Worm (Caenorhabditis elegans) whole organism, L4 larva: Measurements from ENCODE around the gene Y82E9BR.18.

ENCODE experiments used
- F26F4.8 ChIP-seq: fragments of 200-800 bp; sonication (Bioruptor generic); conservative IDR thresholded peaks from 2 replicates; pipeline ENCODE4 v1.3.6; 2022; ENCODE audit warnings: missing genetic modification characterization, missing compliant biosample characterization
- F49E8.2 ChIP-seq: sonication (generic microtip); optimal IDR thresholded peaks from 2 replicates; lab custom pipeline; 2016; ENCODE audit warnings: missing compliant biosample characterization, mild to moderate bottlenecking, missing genetic modification characterization, borderline replicate concordance
- Y48G9A.11 ChIP-seq: fragments of 200-800 bp; sonication (Bioruptor generic); IDR thresholded peaks from 2 replicates; pipeline ENCODE4 v1.3.6; 2022; ENCODE audit warnings: missing genetic modification reagents, missing genetic modification characterization, missing compliant biosample characterization
- Y5F2A.4 ChIP-seq: fragments of 200-800 bp; sonication (Bioruptor generic); optimal IDR thresholded peaks from 2 replicates; lab custom pipeline; 2018; ENCODE audit warnings: mild to moderate bottlenecking, missing genetic modification characterization, missing compliant biosample characterization
- Y75B8A.6 ChIP-seq: fragments of 200-800 bp; sonication (Bioruptor generic); IDR thresholded peaks from 2 replicates; pipeline ENCODE4 v1.3.6; 2022; ENCODE audit warnings: missing genetic modification reagents, missing genetic modification characterization, missing compliant biosample characterization
- ZK337.2 ChIP-seq: fragments of 200-800 bp; sonication (Bioruptor generic); IDR thresholded peaks from 2 replicates; pipeline ENCODE4 v1.3.6; 2022; ENCODE audit warnings: missing genetic modification reagents, missing genetic modification characterization, missing compliant biosample characterization
- ama-1 ChIP-seq: fragments of 150-350 bp; optimal IDR thresholded peaks from 2 replicates; lab custom pipeline; 2014; ENCODE audit warnings: inconsistent platforms, mixed read lengths
- arid-1 ChIP-seq: fragments of 200-800 bp; sonication (Bioruptor generic); conservative IDR thresholded peaks from 2 replicates; pipeline ENCODE4 v1.3.6; 2022; ENCODE audit warnings: missing genetic modification reagents, missing genetic modification characterization, missing compliant biosample characterization
- attf-4 ChIP-seq: sonication (generic microtip); optimal IDR thresholded peaks from 3 replicates; lab custom pipeline; 2017; ENCODE audit warnings: missing biosample characterization, missing genetic modification characterization
- ceh-20 ChIP-seq: fragments of 200-800 bp; sonication (Bioruptor generic); IDR thresholded peaks from 2 replicates; pipeline ENCODE4 v1.3.6; 2022; ENCODE audit warnings: missing genetic modification reagents, missing genetic modification characterization, missing compliant biosample characterization
- ceh-28 ChIP-seq: fragments of 150-350 bp; optimal IDR thresholded peaks from 2 replicates; lab custom pipeline; 2014; ENCODE audit warnings: missing biosample characterization, missing genetic modification reagents, missing genetic modification characterization
- ceh-32 ChIP-seq: sonication (generic microtip); optimal IDR thresholded peaks from 2 replicates; lab custom pipeline; 2016; ENCODE audit warnings: mild to moderate bottlenecking, missing genetic modification characterization, missing compliant biosample characterization; ENCODE audit not compliant: poor library complexity
- ceh-62 ChIP-seq: sonication (generic microtip); optimal IDR thresholded peaks from 2 replicates; lab custom pipeline; 2017; ENCODE audit warnings: missing biosample characterization, missing genetic modification characterization
- ces-1 ChIP-seq: fragments of 150-350 bp; sonication (generic microtip); optimal IDR thresholded peaks from 4 replicates; lab custom pipeline; 2014; ENCODE audit warnings: missing biosample characterization, missing genetic modification reagents, missing genetic modification characterization
- daf-12 ChIP-seq: fragments of 150-350 bp; optimal IDR thresholded peaks from 2 replicates; lab custom pipeline; 2014; ENCODE audit warnings: missing biosample characterization, missing genetic modification reagents, missing genetic modification characterization
- daf-16 ChIP-seq, 3 experiments: sonication (generic microtip); optimal IDR thresholded peaks; 2 replicates each; lab custom pipeline; 2016 to 2017; ENCODE audit warnings: missing genetic modification characterization in 3 of 3, missing genetic modification reagents in 3 of 3, mild to moderate bottlenecking in 2 of 3, missing compliant biosample characterization in 2 of 3, missing biosample characterization in 1 of 3, moderate library complexity in 1 of 3
- duxl-1 ChIP-seq: sonication (generic microtip); optimal IDR thresholded peaks from 2 replicates; lab custom pipeline; 2016; ENCODE audit warnings: mild to moderate bottlenecking, missing genetic modification characterization, moderate library complexity, missing compliant biosample characterization; ENCODE audit not compliant: poor library complexity
- egl-27 ChIP-seq: sonication (generic microtip); optimal IDR thresholded peaks from 3 replicates; lab custom pipeline; 2017; ENCODE audit warnings: missing biosample characterization, missing genetic modification reagents, missing genetic modification characterization
- egl-43 ChIP-seq: fragments of 200-800 bp; sonication (Bioruptor generic); IDR thresholded peaks from 2 replicates; pipeline ENCODE4 v1.3.6; 2022; ENCODE audit warnings: missing genetic modification reagents, missing genetic modification characterization, missing compliant biosample characterization
- fkh-10 ChIP-seq: fragments of 150-350 bp; optimal IDR thresholded peaks from 2 replicates; lab custom pipeline; 2014; ENCODE audit warnings: missing biosample characterization, missing genetic modification reagents, missing genetic modification characterization
- fos-1 ChIP-seq: fragments of 150-350 bp; optimal IDR thresholded peaks from 2 replicates; lab custom pipeline; 2014; ENCODE audit warnings: missing biosample characterization, missing genetic modification characterization
- gei-8 ChIP-seq: fragments of 200-800 bp; sonication (Bioruptor generic); optimal IDR thresholded peaks from 2 replicates; lab custom pipeline; 2018; ENCODE audit warnings: mild to moderate bottlenecking, missing genetic modification characterization, missing compliant biosample characterization
- hif-1 ChIP-seq, 2 experiments: sonication (generic microtip); optimal IDR thresholded peaks; 2 replicates each; lab custom pipeline; 2016 to 2017; ENCODE audit warnings: missing compliant biosample characterization in 2 of 2, missing genetic modification characterization in 2 of 2, missing genetic modification reagents in 2 of 2, missing genotype in 2 of 2, mild to moderate bottlenecking in 1 of 2
- hlh-30 ChIP-seq: sonication (generic microtip); optimal IDR thresholded peaks from 2 replicates; lab custom pipeline; 2017; ENCODE audit warnings: antibody characterized with exemption, mild to moderate bottlenecking, missing genetic modification characterization, missing compliant biosample characterization; ENCODE audit not compliant: insufficient read depth
- hmg-1.1 ChIP-seq: fragments of 200-800 bp; sonication (Bioruptor generic); IDR thresholded peaks from 2 replicates; pipeline ENCODE4 v1.3.6; 2022; ENCODE audit warnings: missing genetic modification reagents, missing genetic modification characterization, missing compliant biosample characterization
- jun-1 ChIP-seq: fragments of 150-350 bp; optimal IDR thresholded peaks from 2 replicates; lab custom pipeline; 2014; ENCODE audit warnings: missing biosample characterization, missing genetic modification reagents, missing genetic modification characterization
- lim-7 ChIP-seq: fragments of 200-800 bp; sonication (Bioruptor generic); IDR thresholded peaks from 2 replicates; pipeline ENCODE4 v1.3.6; 2022; ENCODE audit warnings: missing genetic modification characterization, missing compliant biosample characterization
- lin-39 ChIP-seq: fragments of 150-350 bp; optimal IDR thresholded peaks from 2 replicates; lab custom pipeline; 2014; ENCODE audit warnings: missing biosample characterization, missing genetic modification reagents, missing genetic modification characterization
- lir-3 ChIP-seq: sonication (generic microtip); optimal IDR thresholded peaks from 2 replicates; lab custom pipeline; 2016; ENCODE audit warnings: mild to moderate bottlenecking, missing genetic modification characterization, missing compliant biosample characterization
- madf-5 ChIP-seq, 2 experiments: fragments of 200-800 bp; sonication (Bioruptor generic); IDR thresholded peaks; 2 replicates each; pipeline ENCODE4 v1.3.6; 2022; ENCODE audit warnings: missing compliant biosample characterization in 2 of 2, missing genetic modification characterization in 2 of 2
- madf-9 ChIP-seq: fragments of 200-800 bp; sonication (Bioruptor generic); conservative IDR thresholded peaks from 2 replicates; pipeline ENCODE4 v1.3.6; 2022; ENCODE audit warnings: missing genetic modification reagents, missing genetic modification characterization, missing compliant biosample characterization
- mxl-3 ChIP-seq: fragments of 200-800 bp; sonication (Bioruptor generic); optimal IDR thresholded peaks from 2 replicates; lab custom pipeline; 2018; ENCODE audit warnings: mild to moderate bottlenecking, missing genetic modification characterization, missing compliant biosample characterization
- nhr-102 ChIP-seq: sonication (generic microtip); optimal IDR thresholded peaks from 2 replicates; lab custom pipeline; 2016; ENCODE audit warnings: mild to moderate bottlenecking, missing genetic modification characterization, moderate library complexity, missing compliant biosample characterization
- nhr-11 ChIP-seq: fragments of 150-350 bp; optimal IDR thresholded peaks from 2 replicates; lab custom pipeline; 2014; ENCODE audit warnings: missing biosample characterization, missing genetic modification characterization
- nhr-111 ChIP-seq: fragments of 200-800 bp; sonication (Bioruptor generic); optimal IDR thresholded peaks from 2 replicates; lab custom pipeline; 2018; ENCODE audit warnings: mild to moderate bottlenecking, missing genetic modification characterization, missing compliant biosample characterization
- nhr-41 ChIP-seq: fragments of 200-800 bp; sonication (Bioruptor generic); IDR thresholded peaks from 2 replicates; pipeline ENCODE4 v1.3.6; 2022; ENCODE audit warnings: missing genetic modification reagents, missing genetic modification characterization, missing compliant biosample characterization
- nhr-48 ChIP-seq: sonication (generic microtip); optimal IDR thresholded peaks from 2 replicates; lab custom pipeline; 2016; ENCODE audit warnings: mild to moderate bottlenecking, missing genetic modification characterization, missing compliant biosample characterization
- nhr-6 ChIP-seq: fragments of 150-350 bp; optimal IDR thresholded peaks from 2 replicates; lab custom pipeline; 2014; ENCODE audit warnings: missing biosample characterization, missing genetic modification characterization
- nhr-76 ChIP-seq: fragments of 150-350 bp; optimal IDR thresholded peaks from 2 replicates; lab custom pipeline; 2014; ENCODE audit warnings: missing biosample characterization, missing genetic modification characterization
- php-3 ChIP-seq: fragments of 200-800 bp; sonication (Bioruptor generic); IDR thresholded peaks from 2 replicates; pipeline ENCODE4 v1.3.6; 2022; ENCODE audit warnings: missing genetic modification reagents, missing genetic modification characterization, missing compliant biosample characterization
- set-16 ChIP-seq: fragments of 200-800 bp; sonication (Bioruptor generic); IDR thresholded peaks from 2 replicates; pipeline ENCODE4 v1.3.6; 2022; ENCODE audit warnings: missing genetic modification reagents, missing genetic modification characterization, missing compliant biosample characterization
- snpc-4 ChIP-seq: fragments of 150-350 bp; optimal IDR thresholded peaks from 2 replicates; lab custom pipeline; 2014; ENCODE audit warnings: missing biosample characterization, missing genetic modification characterization
- spr-1 ChIP-seq: sonication (generic microtip); optimal IDR thresholded peaks from 2 replicates; lab custom pipeline; 2016; ENCODE audit warnings: mild to moderate bottlenecking, missing genetic modification characterization, missing compliant biosample characterization
- tag-97 ChIP-seq: fragments of 200-800 bp; sonication (Bioruptor generic); IDR thresholded peaks from 2 replicates; pipeline ENCODE4 v1.3.6; 2022; ENCODE audit warnings: missing genetic modification characterization, missing compliant biosample characterization
- unc-39 ChIP-seq: sonication (generic microtip); optimal IDR thresholded peaks from 2 replicates; lab custom pipeline; 2017; ENCODE audit warnings: missing biosample characterization, missing genetic modification characterization
- unc-62 ChIP-seq, 3 experiments: fragments of 150-350 bp in 1 of 3; sonication (generic microtip); optimal IDR thresholded peaks in 2 of 3; peaks in 1 of 3; 1 replicate in 1 of 3; 2 replicates in 2 of 3; lab custom pipeline; 2014 to 2017; ENCODE audit warnings: missing biosample characterization in 3 of 3, missing genetic modification characterization in 3 of 3, missing genetic modification reagents in 3 of 3, missing genotype in 1 of 3
- zag-1 ChIP-seq: fragments of 150-350 bp; optimal IDR thresholded peaks from 2 replicates; lab custom pipeline; 2014; ENCODE audit warnings: missing biosample characterization, missing genetic modification characterization
- zfp-2 ChIP-seq: sonication (generic microtip); optimal IDR thresholded peaks from 2 replicates; lab custom pipeline; 2016; ENCODE audit warnings: mild to moderate bottlenecking, missing genetic modification characterization, missing compliant biosample characterization
- zfp-3 ChIP-seq: fragments of 200-800 bp; sonication (Bioruptor generic); conservative IDR thresholded peaks from 2 replicates; pipeline ENCODE4 v1.3.6; 2022; ENCODE audit warnings: missing genetic modification reagents, missing genetic modification characterization, missing compliant biosample characterization
- zip-2 ChIP-seq: fragments of 150-350 bp; optimal IDR thresholded peaks from 2 replicates; lab custom pipeline; 2014; ENCODE audit warnings: missing biosample characterization, missing genetic modification characterization

Y82E9BR.18 gene

DNA sequence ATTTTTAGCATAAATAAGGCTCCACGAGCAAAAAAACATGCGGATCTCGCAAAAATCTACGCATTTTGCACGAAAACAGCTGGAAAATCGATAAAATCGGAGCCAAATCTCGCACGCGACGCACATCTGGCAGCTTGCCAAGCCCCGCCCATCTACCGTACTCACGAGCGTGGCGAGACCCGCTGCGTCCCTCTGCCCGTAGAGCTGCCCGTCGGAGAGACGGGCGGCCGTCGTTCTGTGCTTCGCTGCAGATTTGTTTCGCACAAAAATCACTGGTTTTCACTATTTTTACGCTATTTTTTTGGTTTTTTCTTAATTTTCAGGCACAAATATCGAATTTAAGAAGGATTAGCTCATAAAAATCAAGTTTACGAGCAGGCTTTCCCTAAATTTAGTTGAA, 64.6 kb downstream of the Y82E9BR.18 start (continued):
- TF ChIP-seq ceh-32 (no peak), nhr-48 (tag; lab: Kevin White, UChicago) (peak; percentile 44), madf-5 (GFP tag; IDR thresholded peaks at IDR 0.05; lab: Robert Waterston, UW) (0 out of 4 replicates have a peak, but pooled peaks of 1 of the 2 experiments have one; percentile 34), hmg-1.1 (GFP tag; lab: Robert Waterston, UW) (peak; percentile 84), F49E8.2 (tag; lab: Kevin White, UChicago) (peak; percentile 34), ceh-20 (GFP tag; lab: Robert Waterston, UW) (peak; percentile 77), ceh-28 (peak; percentile 15), arid-1 (GFP tag; lab: Robert Waterston, UW) (peak; percentile 79), egl-27 (no peak), ces-1 (GFP tag; lab: Kevin White, UChicago) (no peak), Y48G9A.11 (GFP tag; lab: Robert Waterston, UW) (peak; percentile 66; the same call in 1 of the 2 replicates), set-16 (GFP tag; lab: Robert Waterston, UW) (peak; percentile 96), unc-62 (GFP tag; optimal IDR thresholded peaks at IDR 0.05 in 1 of 2; lab: Kevin White, UChicago) (peak in 1 of 2 experiments; percentile 93), unc-62 (tag; optimal IDR thresholded peaks at IDR 0.05; lab: Kevin White, UChicago) (no peak), nhr-76 (tag; lab: Kevin White, UChicago) (no peak), hif-1 (tag; optimal IDR thresholded peaks at IDR 0.05; lab: Kevin White, UChicago) (peak; percentile 10 to 79), nhr-11 (tag; lab: Kevin White, UChicago) (peak; percentile 91), fkh-10 (GFP tag; lab: Kevin White, UChicago) (peak; percentile 34), daf-16 (GFP tag; optimal IDR thresholded peaks at IDR 0.05; lab: Kevin White, UChicago) (peak; percentile 38 to 51), daf-16 (tag; optimal IDR thresholded peaks at IDR 0.05; lab: Kevin White, UChicago) (peak; percentile 48), lin-39 (tag; lab: Kevin White, UChicago) (no peak), zfp-2 (tag; lab: Kevin White, UChicago) (peak; percentile 97), php-3 (GFP tag; lab: Robert Waterston, UW) (peak; percentile 16; the same call in 1 of the 2 replicates), nhr-111 (GFP tag; lab: Kevin White, UChicago) (no peak), duxl-1 (peak; percentile 79), zip-2 (tag; lab: Kevin White, UChicago) (no peak), Y5F2A.4 (GFP tag; lab: Kevin White, UChicago) (no peak), ceh-62 (tag; lab: Kevin White, UChicago) (no peak), attf-4 (no peak), hlh-30 (tag; lab: Kevin White, UChicago) (peak; percentile 83), snpc-4 (tag; lab: Kevin White, UChicago) (peak; percentile 7), daf-12 (no peak), ama-1 (lab: Kevin White, UChicago) (peak; percentile 95), nhr-6 (tag; lab: Kevin White, UChicago) (peak; percentile 84), zag-1 (no peak), jun-1 (peak; percentile 54), nhr-41 (GFP tag; lab: Robert Waterston, UW) (no peak), F26F4.8 (GFP tag; lab: Robert Waterston, UW) (no peak), madf-9 (GFP tag; lab: Robert Waterston, UW) (peak; percentile 74), unc-39 (no peak), egl-43 (GFP tag; lab: Robert Waterston, UW) (peak; percentile 63), tag-97 (no peak), Y75B8A.6 (no peak), zfp-3 (peak; percentile 84), lir-3 (no peak), ZK337.2 (GFP tag; lab: Robert Waterston, UW) (no peak), spr-1 (tag; lab: Kevin White, UChicago) (peak; percentile 31), mxl-3 (peak; percentile 82), fos-1 (no peak), lim-7 (GFP tag; lab: Robert Waterston, UW) (no peak), gei-8 (GFP tag; lab: Kevin White, UChicago) (no peak), nhr-102 (tag; lab: Kevin White, UChicago) (peak; percentile 80)
